Worm (Caenorhabditis elegans) whole organism, mixed stage, embryonic: ENCODE data around the gene Y108F1.5.
"Not testable (repeated sequence)": the region's sequence is repeated elsewhere in the genome, so short reads cannot be mapped to it uniquely, and the experiment has no call there.

Source experiments
- blmp-1 ChIP-seq: fragments of 150-350 bp; optimal IDR thresholded peaks from 2 replicates; lab custom pipeline; 2014; ENCODE audit warnings: missing biosample characterization, missing genetic modification characterization
- ceh-39 ChIP-seq: fragments of 150-350 bp; optimal IDR thresholded peaks from 2 replicates; lab custom pipeline; 2014; ENCODE audit warnings: missing biosample characterization, missing genetic modification characterization
- ceh-43 ChIP-seq: fragments of 200-800 bp; sonication (Bioruptor generic); optimal IDR thresholded peaks from 2 replicates; lab custom pipeline; 2018; ENCODE audit warnings: mild to moderate bottlenecking, missing genetic modification characterization, moderate library complexity, missing compliant biosample characterization
- ceh-83 ChIP-seq: fragments of 200-800 bp; sonication (Bioruptor generic); optimal IDR thresholded peaks from 2 replicates; lab custom pipeline; 2018; ENCODE audit warnings: mild to moderate bottlenecking, missing genetic modification characterization, missing compliant biosample characterization
- ces-1 ChIP-seq: fragments of 150-350 bp; optimal IDR thresholded peaks from 2 replicates; lab custom pipeline; 2014; ENCODE audit warnings: missing biosample characterization, missing genetic modification reagents, missing genetic modification characterization
- cnd-1 ChIP-seq: fragments of 200-800 bp; sonication (Bioruptor generic); optimal IDR thresholded peaks from 2 replicates; lab custom pipeline; 2018; ENCODE audit warnings: mild to moderate bottlenecking, missing genetic modification characterization, missing compliant biosample characterization
- drap-1 ChIP-seq: fragments of 200-800 bp; sonication (Bioruptor generic); optimal IDR thresholded peaks from 3 replicates; lab custom pipeline; 2018; ENCODE audit warnings: mild to moderate bottlenecking, missing genetic modification characterization, missing compliant biosample characterization
- elt-1 ChIP-seq: sonication (generic microtip); optimal IDR thresholded peaks from 2 replicates; lab custom pipeline; 2017; ENCODE audit warnings: missing genetic modification characterization, mild to moderate bottlenecking, missing compliant biosample characterization, antibody characterized with exemption, moderate library complexity, borderline replicate concordance; ENCODE audit not compliant: insufficient read depth
- elt-3 ChIP-seq: fragments of 150-350 bp; optimal IDR thresholded peaks from 2 replicates; lab custom pipeline; 2014; ENCODE audit warnings: missing biosample characterization, missing genetic modification characterization
- flh-1 ChIP-seq: fragments of 200-800 bp; sonication (Bioruptor generic); optimal IDR thresholded peaks from 2 replicates; lab custom pipeline; 2018; ENCODE audit warnings: mild to moderate bottlenecking, missing genetic modification characterization, moderate library complexity, missing compliant biosample characterization
- ham-2 ChIP-seq: fragments of 200-800 bp; sonication (Bioruptor generic); optimal IDR thresholded peaks from 2 replicates; lab custom pipeline; 2018; ENCODE audit warnings: mild to moderate bottlenecking, missing genetic modification characterization, missing compliant biosample characterization
- lin-13 ChIP-seq: fragments of 150-350 bp; optimal IDR thresholded peaks from 2 replicates; lab custom pipeline; 2014; ENCODE audit warnings: missing biosample characterization, missing genetic modification characterization
- lin-32 ChIP-seq: fragments of 200-800 bp; sonication (Bioruptor generic); optimal IDR thresholded peaks from 2 replicates; lab custom pipeline; 2018; ENCODE audit warnings: mild to moderate bottlenecking, missing genetic modification characterization, missing compliant biosample characterization
- lsy-2 ChIP-seq: fragments of 150-350 bp; optimal IDR thresholded peaks from 2 replicates; lab custom pipeline; 2014; ENCODE audit warnings: missing biosample characterization, missing genetic modification characterization
- mab-5 ChIP-seq: fragments of 150-350 bp; optimal IDR thresholded peaks from 2 replicates; lab custom pipeline; 2014; ENCODE audit warnings: missing biosample characterization, missing genetic modification characterization
- mep-1 ChIP-seq: fragments of 150-350 bp; optimal IDR thresholded peaks from 2 replicates; lab custom pipeline; 2017; ENCODE audit warnings: missing biosample characterization, missing genetic modification reagents, missing genetic modification characterization, inconsistent platforms
- mls-2 ChIP-seq: sonication (generic microtip); optimal IDR thresholded peaks from 2 replicates; lab custom pipeline; 2016; ENCODE audit warnings: mild to moderate bottlenecking, missing genetic modification characterization, moderate library complexity, missing compliant biosample characterization
- nhr-12 ChIP-seq: fragments of 150-350 bp; optimal IDR thresholded peaks from 2 replicates; lab custom pipeline; 2014; ENCODE audit warnings: missing biosample characterization, missing genetic modification characterization
- nhr-237 ChIP-seq: fragments of 150-350 bp; optimal IDR thresholded peaks from 2 replicates; lab custom pipeline; 2014; ENCODE audit warnings: missing biosample characterization, missing genetic modification characterization
- nhr-28 ChIP-seq: fragments of 150-350 bp; optimal IDR thresholded peaks from 2 replicates; lab custom pipeline; 2014; ENCODE audit warnings: missing biosample characterization, missing genetic modification characterization
- nhr-76 ChIP-seq: sonication (generic microtip); optimal IDR thresholded peaks from 2 replicates; lab custom pipeline; 2017; ENCODE audit warnings: missing biosample characterization, missing genetic modification characterization
- pha-4 ChIP-seq: fragments of 150-350 bp; optimal IDR thresholded peaks from 2 replicates; lab custom pipeline; 2018; ENCODE audit warnings: missing biosample characterization, missing genetic modification reagents, missing genetic modification characterization
- sem-2 ChIP-seq: fragments of 200-800 bp; sonication (Bioruptor generic); optimal IDR thresholded peaks from 2 replicates; lab custom pipeline; 2018; ENCODE audit warnings: mild to moderate bottlenecking, missing genetic modification characterization, missing compliant biosample characterization
- snpc-4 ChIP-seq: fragments of 150-350 bp; optimal IDR thresholded peaks from 2 replicates; lab custom pipeline; 2014; ENCODE audit warnings: missing biosample characterization, missing genetic modification characterization
- sptf-1 ChIP-seq: sonication (generic microtip); optimal IDR thresholded peaks from 2 replicates; lab custom pipeline; 2017; ENCODE audit warnings: mild to moderate bottlenecking, missing genetic modification characterization, moderate library complexity, missing compliant biosample characterization
- tbx-8 ChIP-seq: fragments of 200-800 bp; sonication (Bioruptor generic); optimal IDR thresholded peaks from 2 replicates; lab custom pipeline; 2018; ENCODE audit warnings: mild to moderate bottlenecking, missing genetic modification characterization, moderate library complexity, missing compliant biosample characterization
- unc-39 ChIP-seq: fragments of 150-350 bp; optimal IDR thresholded peaks from 2 replicates; lab custom pipeline; 2014; ENCODE audit warnings: missing biosample characterization, missing genetic modification characterization
- unc-62 ChIP-seq: fragments of 150-350 bp; optimal IDR thresholded peaks from 2 replicates; lab custom pipeline; 2014; ENCODE audit warnings: missing biosample characterization, missing genetic modification reagents, missing genetic modification characterization
- zip-8 ChIP-seq: fragments of 150-350 bp; optimal IDR thresholded peaks from 2 replicates; lab custom pipeline; 2014; ENCODE audit warnings: missing biosample characterization, missing genetic modification characterization

The Y108F1.5 gene

ce11 chrX:273912-274311 is at the start of gene Y108F1.5:
Gene Y108F1.5 (minus strand): TSS chrX:274012.
- TF ChIP-seq lin-13 (tag; lab: Kevin White, UChicago); ceh-43 (GFP tag; lab: Kevin White, UChicago); nhr-76 (tag; lab: Kevin White, UChicago): not testable (repeated sequence)

- TF ChIP-seq ceh-83 (GFP tag; lab: Kevin White, UChicago); ces-1 (GFP tag; lab: Kevin White, UChicago); mep-1 (tag; lab: Kevin White, UChicago): not testable (repeated sequence)
These were observed 48.4 kb upstream of the Y108F1.5 start, which contains the start of gene M02E1.3 for ce11 chrX:322223-322622. Gene M02E1.3 (plus strand): TSS chrX:322523.

- TF ChIP-seq drap-1 (GFP tag; lab: Kevin White, UChicago) (no peak), elt-3 (tag; lab: Kevin White, UChicago) (no peak), sem-2 (no peak), lin-32 (GFP tag; lab: Kevin White, UChicago) (no peak), ceh-83 (GFP tag; lab: Kevin White, UChicago) (no peak), sptf-1 (no peak), flh-1 (GFP tag; lab: Kevin White, UChicago) (no peak), nhr-76 (tag; lab: Kevin White, UChicago) (no peak)
These were observed 39.1 kb upstream of the Y108F1.5 start, which contains the start of gene M02E1.4 for ce11 chrX:312908-313307. Gene M02E1.4 (plus strand): TSS chrX:313274.

- no peak for TF ChIP-seq sem-2
These were observed 38.4 kb upstream of the Y108F1.5 start for ce11 chrX:312238-312637.

- TF ChIP-seq cnd-1 (tag; lab: Kevin White, UChicago) (no peak), snpc-4 (tag; lab: Kevin White, UChicago) (no peak), sptf-1 (no peak), nhr-76 (tag; lab: Kevin White, UChicago) (no peak), nhr-28 (tag; lab: Kevin White, UChicago) (no peak), mep-1 (tag; lab: Kevin White, UChicago) (no peak), ces-1 (GFP tag; lab: Kevin White, UChicago) (no peak), unc-62 (GFP tag; lab: Kevin White, UChicago) (no peak), sem-2 (no peak), lsy-2 (tag; lab: Kevin White, UChicago) (no peak), pha-4 (tag; lab: Kevin White, UChicago) (no peak)
These were observed 37.4 kb upstream of the Y108F1.5 start, which contains the start of gene nlp-64 for ce11 chrX:311211-311610. Gene nlp-64 (minus strand): TSS chrX:311311.

- TF ChIP-seq ces-1 (GFP tag; lab: Kevin White, UChicago) = peak; percentile 66
- no peak for TF ChIP-seq blmp-1 (tag; lab: Kevin White, UChicago)
These were observed 35.3 kb upstream of the Y108F1.5 start for ce11 chrX:309076-309475.

ce11 chrX:305057-305456 is 31.2 kb upstream of the Y108F1.5 start:
- TF ChIP-seq nhr-12 (no peak), ces-1 (GFP tag; lab: Kevin White, UChicago) (peak; percentile 92)

- TF ChIP-seq cnd-1 (tag; lab: Kevin White, UChicago) (no peak), snpc-4 (tag; lab: Kevin White, UChicago) (no peak), sem-2 (no peak), unc-39 (no peak), drap-1 (GFP tag; lab: Kevin White, UChicago) (no peak), mls-2 (tag; lab: Kevin White, UChicago) (no peak), mab-5 (tag; lab: Kevin White, UChicago) (no peak), nhr-237 (no peak), pha-4 (tag; lab: Kevin White, UChicago) (no peak), zip-8 (no peak), ceh-39 (no peak), elt-3 (tag; lab: Kevin White, UChicago) (no peak), blmp-1 (tag; lab: Kevin White, UChicago) (no peak), ceh-43 (GFP tag; lab: Kevin White, UChicago) (no peak), mep-1 (tag; lab: Kevin White, UChicago) (no peak), tbx-8 (GFP tag; lab: Kevin White, UChicago) (no peak), lin-32 (GFP tag; lab: Kevin White, UChicago) (no peak), ham-2 (GFP tag; lab: Kevin White, UChicago) (no peak), elt-1 (tag; lab: Kevin White, UChicago) (no peak)
These were observed 27.7 kb upstream of the Y108F1.5 start, which contains the start of gene gcp-2.1 for ce11 chrX:301530-301929. Gene gcp-2.1 (plus strand): TSS chrX:301830.
